Worm (Caenorhabditis elegans): ENCODE measurements around the gene spp-9.

- TF ChIP-seq pes-1 (GFP tag; IDR thresholded peaks at IDR 0.05) = no peak
- no peak for TF ChIP-seq ama-1 (optimal IDR thresholded peaks at IDR 0.05)
- TF ChIP-seq hnd-1 (tag; optimal IDR thresholded peaks at IDR 0.05) = no peak
- TF ChIP-seq tra-4 (tag; optimal IDR thresholded peaks at IDR 0.05) = no peak
- TF ChIP-seq tbx-11 (GFP tag; IDR thresholded peaks at IDR 0.05) = no peak
- no peak for TF ChIP-seq B0310.2 (tag; optimal IDR thresholded peaks at IDR 0.05)
- TF ChIP-seq tbx-37 (GFP tag; conservative IDR thresholded peaks at IDR 0.05) = no peak
- TF ChIP-seq scrt-1 (GFP tag; IDR thresholded peaks at IDR 0.05) = no peak
- no peak for TF ChIP-seq flt-1 (GFP tag; IDR thresholded peaks at IDR 0.05)
- TF ChIP-seq aly-1 (tag; optimal IDR thresholded peaks at IDR 0.05) = no peak
- no peak for TF ChIP-seq hmbx-1 (tag; optimal IDR thresholded peaks at IDR 0.05)
- no peak for TF ChIP-seq hmg-4 (GFP tag; optimal IDR thresholded peaks at IDR 0.05)
- TF ChIP-seq sea-1 (GFP tag; conservative IDR thresholded peaks at IDR 0.05) = no peak
Measured at ce11 chrX:11533543-11534003, 46.0 kb downstream of the spp-9 start, which contains the start of gene C35C5.8.

Measured in whole organism, early embryonic.